Fruit fly (Drosophila melanogaster): ENCODE results near the gene CG15525.
A peak's percentile ranks its signal among the peaks of the same experiment; 100 is the strongest.

Gene CG15525

dm6 chr3R:30012602-30013489, 15.4 kb upstream of the CG15525 start (continued):
- no peak for TF ChIP-seq so (GFP tag; IDR thresholded peaks at IDR 0.05)
- no peak for TF ChIP-seq Six4 (GFP tag; optimal IDR thresholded peaks at IDR 0.05)
- TF ChIP-seq sob (GFP tag; IDR thresholded peaks at IDR 0.05): no peak
- TF ChIP-seq CG17328 (GFP tag; IDR thresholded peaks at IDR 0.05): no peak
- no peak for TF ChIP-seq CG7271 (tag; optimal IDR thresholded peaks at IDR 0.05)
- TF ChIP-seq kah (GFP tag; optimal IDR thresholded peaks at IDR 0.05): no peak
- no peak for TF ChIP-seq dmrt99B (tag; optimal IDR thresholded peaks at IDR 0.05)
- TF ChIP-seq dysf (GFP tag; IDR thresholded peaks at IDR 0.05): peak; percentile 54; the same call in 2 of the 3 replicates
- no peak; the same call in 1 of the 2 replicates for TF ChIP-seq sisA (GFP tag; IDR thresholded peaks at IDR 0.05)
- no peak for TF ChIP-seq CG15479 (GFP tag; optimal IDR thresholded peaks at IDR 0.05)
- no peak for TF ChIP-seq CTCF (GFP tag; optimal IDR thresholded peaks at IDR 0.05)
- TF ChIP-seq CG17829 (tag; optimal IDR thresholded peaks at IDR 0.05): no peak
- no peak for TF ChIP-seq CG16779 (GFP tag; IDR thresholded peaks at IDR 0.05)
- no peak for TF ChIP-seq bowl (GFP tag; IDR thresholded peaks at IDR 0.05)
- no peak for TF ChIP-seq pfk (GFP tag; optimal IDR thresholded peaks at IDR 0.05)
- TF ChIP-seq Chrac-16 (GFP tag; optimal IDR thresholded peaks at IDR 0.05): no peak
- TF ChIP-seq Dbx (GFP tag; IDR thresholded peaks at IDR 0.05): peak; percentile 33; the same call in 1 of the 3 replicates
- TF ChIP-seq Atf-2 (GFP tag; optimal IDR thresholded peaks at IDR 0.05): no peak
- no peak for TF ChIP-seq fru (optimal IDR thresholded peaks at IDR 0.05)
- TF ChIP-seq CG14860 (GFP tag; IDR thresholded peaks at IDR 0.05; ENCODE audit: partially characterized antibody): no peak
- peak; percentile 68; the same call in 1 of the 2 replicates for TF ChIP-seq rib (GFP tag; IDR thresholded peaks at IDR 0.05)
- no peak for TF ChIP-seq Ets65A (GFP tag)
- TF ChIP-seq tx (GFP tag; optimal IDR thresholded peaks at IDR 0.05): no peak
- no peak for TF ChIP-seq CG7786 (GFP tag; optimal IDR thresholded peaks at IDR 0.05)
- TF ChIP-seq CG11723 (GFP tag; optimal IDR thresholded peaks at IDR 0.05): no peak
- TF ChIP-seq sug (tag; optimal IDR thresholded peaks at IDR 0.05): peak; percentile 25
- TF ChIP-seq CG15696 (tag; optimal IDR thresholded peaks at IDR 0.05): no peak
- TF ChIP-seq CG17361 (GFP tag; IDR thresholded peaks at IDR 0.05): no peak
- TF ChIP-seq zfh1 (GFP tag; IDR thresholded peaks at IDR 0.05): no peak
- TF ChIP-seq Antp (GFP tag; optimal IDR thresholded peaks at IDR 0.05): no peak
- peak; percentile 48; the same call in 1 of the 2 replicates for TF ChIP-seq slbo (GFP tag; IDR thresholded peaks at IDR 0.05)
- TF ChIP-seq CG43689 (GFP tag; IDR thresholded peaks at IDR 0.05): no peak
- 0 out of 2 replicates have a peak, but pooled peaks have one; percentile 16 for TF ChIP-seq CG32772 (GFP tag; IDR thresholded peaks at IDR 0.05)
- no peak for TF ChIP-seq bigmax (GFP tag; optimal IDR thresholded peaks at IDR 0.05)
- no peak for TF ChIP-seq chm (GFP tag; IDR thresholded peaks at IDR 0.05)
- no peak for TF ChIP-seq CG6683 (GFP tag; optimal IDR thresholded peaks at IDR 0.05)
- TF ChIP-seq Taf1 (GFP tag; IDR thresholded peaks at IDR 0.05): peak; percentile 35; the same call in 1 of the 2 replicates
- TF ChIP-seq CG33557 (GFP tag; optimal IDR thresholded peaks at IDR 0.05): no peak
- TF ChIP-seq toy (GFP tag; IDR thresholded peaks at IDR 0.05): 0 out of 2 replicates have a peak, but pooled peaks have one; percentile 11
- TF ChIP-seq ap (GFP tag; IDR thresholded peaks at IDR 0.05): no peak
- no peak for TF ChIP-seq CG5245 (GFP tag; optimal IDR thresholded peaks at IDR 0.05)
- TF ChIP-seq her (GFP tag; optimal IDR thresholded peaks at IDR 0.05): no peak
- TF ChIP-seq lilli (GFP tag; optimal IDR thresholded peaks at IDR 0.05): peak; percentile 19
- TF ChIP-seq ERR (GFP tag; optimal IDR thresholded peaks at IDR 0.05): peak; percentile 32
- TF ChIP-seq CG3163 (GFP tag; optimal IDR thresholded peaks at IDR 0.05): no peak
- TF ChIP-seq CG7839 (tag; optimal IDR thresholded peaks at IDR 0.05): peak; percentile 6
- TF ChIP-seq CG31365 (tag; optimal IDR thresholded peaks at IDR 0.05): no peak
- peak in 1 of 2 experiments; percentile 88 for TF ChIP-seq Pdp1 (GFP tag; optimal IDR thresholded peaks at IDR 0.05)
- TF ChIP-seq CG11504 (tag; optimal IDR thresholded peaks at IDR 0.05): no peak
- TF ChIP-seq YL-1 (GFP tag; optimal IDR thresholded peaks at IDR 0.05): peak; percentile 17
- no peak for TF ChIP-seq CG15601 (tag; optimal IDR thresholded peaks at IDR 0.05)
